Fruit fly (Drosophila melanogaster) whole organism, embryonic: ENCODE data around the gene Gale.
A peak's percentile ranks its signal among the peaks of the same experiment; 100 is the strongest.

Experiments
- CG10267 ChIP-seq: fragments of 200-800 bp; sonication (Bioruptor generic); optimal IDR thresholded peaks from 2 replicates; lab custom pipeline; 2018; ENCODE audit warnings: missing biosample characterization, mild to moderate bottlenecking, missing genetic modification characterization, moderate library complexity
- CG10274 ChIP-seq: fragments of 200-800 bp; sonication (Bioruptor generic); optimal IDR thresholded peaks from 3 replicates; lab custom pipeline; 2017; ENCODE audit warnings: missing biosample characterization, mild to moderate bottlenecking, missing genetic modification characterization
- CG10959 ChIP-seq: fragments of 200-800 bp; sonication (Bioruptor generic); IDR thresholded peaks from 2 replicates; pipeline ENCODE4 v1.3.6; 2022; ENCODE audit warnings: missing biosample characterization, missing genetic modification characterization
- CG11247 ChIP-seq: fragments of 200-800 bp; sonication (Bioruptor generic); IDR thresholded peaks from 2 replicates; pipeline ENCODE4 v1.3.6; 2022; ENCODE audit warnings: missing biosample characterization, missing genetic modification characterization
- CG14050 ChIP-seq: fragments of 200-800 bp; sonication (Bioruptor generic); IDR thresholded peaks from 3 replicates; pipeline ENCODE4 v1.3.6; 2022; ENCODE audit warnings: missing biosample characterization, missing genetic modification characterization
- CG14667 ChIP-seq: fragments of 200-800 bp; sonication (Bioruptor generic); IDR thresholded peaks from 2 replicates; pipeline ENCODE4 v1.3.6; 2022; ENCODE audit warnings: missing biosample characterization, missing genetic modification characterization
- CG14860 ChIP-seq: fragments of 200-800 bp; sonication (Bioruptor generic); IDR thresholded peaks from 3 replicates; pipeline ENCODE4 v1.3.6; 2022; ENCODE audit warnings: missing biosample characterization, missing genetic modification characterization; ENCODE audit not compliant: partially characterized antibody
- CG15514 ChIP-seq: fragments of 200-800 bp; sonication (Bioruptor generic); optimal IDR thresholded peaks from 3 replicates; lab custom pipeline; 2017; ENCODE audit warnings: missing biosample characterization, missing genetic modification characterization, mild to moderate bottlenecking, moderate library complexity, missing genetic modification reagents
- CG15601 ChIP-seq: fragments of 200-800 bp; sonication (Bioruptor generic); optimal IDR thresholded peaks from 3 replicates; lab custom pipeline; 2019; ENCODE audit warnings: missing biosample characterization, mild to moderate bottlenecking, missing genetic modification characterization, moderate library complexity
- CG17328 ChIP-seq: fragments of 200-800 bp; sonication (Bioruptor generic); IDR thresholded peaks from 2 replicates; pipeline ENCODE4 v1.3.6; 2022; ENCODE audit warnings: missing biosample characterization, missing genetic modification characterization
- CG17912 ChIP-seq: fragments of 200-800 bp; sonication (Bioruptor generic); optimal IDR thresholded peaks from 2 replicates; lab custom pipeline; 2018; ENCODE audit warnings: missing biosample characterization, mild to moderate bottlenecking, missing genetic modification characterization
- CG18262 ChIP-seq: fragments of 200-800 bp; optimal IDR thresholded peaks from 3 replicates; lab custom pipeline; 2019; ENCODE audit warnings: missing biosample characterization, mild to moderate bottlenecking, missing genetic modification characterization, moderate library complexity
- CG30020 ChIP-seq: fragments of 200-800 bp; optimal IDR thresholded peaks from 2 replicates; lab custom pipeline; 2019; ENCODE audit warnings: missing biosample characterization, mild to moderate bottlenecking, missing genetic modification characterization, moderate library complexity
- CG4820 ChIP-seq: fragments of 200-800 bp; sonication (Bioruptor generic); optimal IDR thresholded peaks from 3 replicates; lab custom pipeline; 2016; ENCODE audit warnings: missing biosample characterization, missing genetic modification characterization
- CG6813 ChIP-seq: fragments of 200-800 bp; sonication (Bioruptor generic); optimal IDR thresholded peaks from 2 replicates; lab custom pipeline; 2017; ENCODE audit warnings: missing biosample characterization, missing genetic modification characterization, mild to moderate bottlenecking, moderate library complexity, missing genetic modification reagents
- CG6854 ChIP-seq: fragments of 200-800 bp; sonication (Bioruptor generic); optimal IDR thresholded peaks from 3 replicates; lab custom pipeline; 2017; ENCODE audit warnings: missing biosample characterization, mild to moderate bottlenecking, missing genetic modification characterization
- CG7786 ChIP-seq: fragments of 200-800 bp; sonication (Bioruptor generic); optimal IDR thresholded peaks from 2 replicates; lab custom pipeline; 2016; ENCODE audit warnings: missing biosample characterization, missing genetic modification characterization
- CG8765 ChIP-seq: fragments of 200-800 bp; sonication (Bioruptor generic); IDR thresholded peaks from 2 replicates; pipeline ENCODE4 v1.3.6; 2022; ENCODE audit warnings: missing biosample characterization, missing genetic modification characterization
- Dbx ChIP-seq: fragments of 200-800 bp; sonication (Bioruptor generic); IDR thresholded peaks from 3 replicates; pipeline ENCODE4 v1.3.6; 2022; ENCODE audit warnings: missing biosample characterization, missing genetic modification characterization
- Dip2 ChIP-seq: fragments of 200-800 bp; sonication (Bioruptor generic); IDR thresholded peaks from 2 replicates; pipeline ENCODE4 v1.3.6; 2022; ENCODE audit warnings: missing biosample characterization, missing genetic modification characterization
- Dref ChIP-seq: fragments of 200-800 bp; sonication (Bioruptor generic); IDR thresholded peaks from 2 replicates; pipeline ENCODE4 v1.3.6; 2022; ENCODE audit warnings: missing biosample characterization, missing genetic modification characterization
- Hmx ChIP-seq: fragments of 200-800 bp; sonication (Bioruptor generic); optimal IDR thresholded peaks from 2 replicates; lab custom pipeline; 2016; ENCODE audit warnings: missing biosample characterization, missing genetic modification characterization
- Hr78 ChIP-seq, 2 experiments: fragments of 200-800 bp in 1 of 2; fragments of >200 bp in 1 of 2; sonication (Bioruptor generic) in 1 of 2; optimal IDR thresholded peaks; 2 replicates each; lab custom pipeline; 2017 to 2019; ENCODE audit warnings: missing biosample characterization in 2 of 2, missing genetic modification characterization in 2 of 2, mild to moderate bottlenecking in 1 of 2, moderate library complexity in 1 of 2
- Mrtf ChIP-seq: fragments of 200-800 bp; sonication (Bioruptor generic); IDR thresholded peaks from 3 replicates; pipeline ENCODE4 v1.3.6; 2022; ENCODE audit warnings: missing biosample characterization, missing genetic modification characterization
- Neu2 ChIP-seq: fragments of 200-800 bp; sonication (Bioruptor generic); optimal IDR thresholded peaks from 3 replicates; lab custom pipeline; 2016; ENCODE audit warnings: missing biosample characterization, missing genetic modification characterization, borderline replicate concordance
- Nf-YB ChIP-seq: fragments of 200-800 bp; sonication (Bioruptor generic); optimal IDR thresholded peaks from 3 replicates; lab custom pipeline; 2019; ENCODE audit warnings: missing biosample characterization, mild to moderate bottlenecking, missing genetic modification characterization, moderate library complexity
- Optix ChIP-seq: fragments of 200-800 bp; sonication (Bioruptor generic); IDR thresholded peaks from 3 replicates; pipeline ENCODE4 v1.3.6; 2022; ENCODE audit warnings: missing biosample characterization, missing genetic modification characterization
- Tbp ChIP-seq: fragments of >200 bp; optimal IDR thresholded peaks from 2 replicates; lab custom pipeline; 2018; ENCODE audit warnings: missing biosample characterization, missing genetic modification characterization
- cato ChIP-seq: fragments of 200-800 bp; sonication (Bioruptor generic); optimal IDR thresholded peaks from 2 replicates; lab custom pipeline; 2016; ENCODE audit warnings: missing biosample characterization, missing genetic modification characterization, borderline replicate concordance
- chm ChIP-seq: fragments of 200-800 bp; sonication (Bioruptor generic); IDR thresholded peaks from 2 replicates; pipeline ENCODE4 v1.3.6; 2022; ENCODE audit warnings: missing biosample characterization, missing genetic modification characterization
- crol ChIP-seq: fragments of 200-800 bp; sonication (Bioruptor generic); IDR thresholded peaks from 2 replicates; pipeline ENCODE4 v1.3.6; 2022; ENCODE audit warnings: missing biosample characterization, missing genetic modification characterization
- da ChIP-seq: fragments of 200-800 bp; sonication (Bioruptor generic); optimal IDR thresholded peaks from 2 replicates; lab custom pipeline; 2016; ENCODE audit warnings: missing biosample characterization, missing genetic modification characterization
- dan ChIP-seq: fragments of 200-800 bp; sonication (Bioruptor generic); IDR thresholded peaks from 2 replicates; pipeline ENCODE4 v1.3.6; 2022; ENCODE audit warnings: missing biosample characterization, missing genetic modification characterization
- dmrt11E ChIP-seq: fragments of 200-800 bp; sonication (Bioruptor generic); optimal IDR thresholded peaks from 3 replicates; lab custom pipeline; 2018; ENCODE audit warnings: missing biosample characterization, mild to moderate bottlenecking, missing genetic modification characterization, moderate library complexity
- emc ChIP-seq: fragments of 200-800 bp; sonication (Bioruptor generic); optimal IDR thresholded peaks from 2 replicates; lab custom pipeline; 2016; ENCODE audit warnings: missing biosample characterization, missing genetic modification characterization
- ftz-f1 ChIP-seq: fragments of 200-800 bp; sonication (Bioruptor generic); optimal IDR thresholded peaks from 2 replicates; lab custom pipeline; 2016; ENCODE audit warnings: missing biosample characterization, missing genetic modification characterization
- fu2 ChIP-seq: fragments of 200-800 bp; sonication (Bioruptor generic); optimal IDR thresholded peaks from 2 replicates; lab custom pipeline; 2016; ENCODE audit warnings: missing biosample characterization, missing genetic modification characterization
- gro ChIP-seq: fragments of 200-800 bp; sonication (Bioruptor generic); optimal IDR thresholded peaks from 2 replicates; lab custom pipeline; 2016; ENCODE audit warnings: missing biosample characterization, missing genetic modification characterization
- hbn ChIP-seq: fragments of 200-800 bp; sonication (Bioruptor generic); IDR thresholded peaks from 2 replicates; pipeline ENCODE4 v1.3.6; 2022; ENCODE audit warnings: missing biosample characterization, missing genetic modification characterization; ENCODE audit not compliant: partially characterized antibody
- kah ChIP-seq: fragments of 200-800 bp; sonication (Bioruptor generic); optimal IDR thresholded peaks from 2 replicates; lab custom pipeline; 2018; ENCODE audit warnings: missing biosample characterization, mild to moderate bottlenecking, missing genetic modification characterization
- knrl ChIP-seq: fragments of 200-800 bp; sonication (Bioruptor generic); IDR thresholded peaks from 3 replicates; pipeline ENCODE4 v1.3.6; 2022; ENCODE audit warnings: missing biosample characterization, missing genetic modification characterization; ENCODE audit not compliant: partially characterized antibody
- lab ChIP-seq: fragments of 200-800 bp; sonication (Bioruptor generic); optimal IDR thresholded peaks from 3 replicates; lab custom pipeline; 2017; ENCODE audit warnings: missing biosample characterization, missing genetic modification characterization, mild to moderate bottlenecking, moderate library complexity, missing genetic modification reagents
- org-1 ChIP-seq: fragments of 200-800 bp; sonication (Bioruptor generic); optimal IDR thresholded peaks from 2 replicates; lab custom pipeline; 2017; ENCODE audit warnings: missing biosample characterization, missing genetic modification characterization
- p53 ChIP-seq: fragments of 200-800 bp; sonication (Bioruptor generic); optimal IDR thresholded peaks from 2 replicates; lab custom pipeline; 2016; ENCODE audit warnings: missing biosample characterization, missing genetic modification characterization
- sc ChIP-seq, 3 experiments: fragments of >200 bp in 2 of 3; fragments of 200-800 bp in 1 of 3; sonication (Bioruptor generic) in 1 of 3; optimal IDR thresholded peaks; 2 replicates in 2 of 3; 3 replicates in 1 of 3; lab custom pipeline; 2017; ENCODE audit warnings: mild to moderate bottlenecking in 1 of 3, missing biosample characterization in 1 of 3, missing genetic modification characterization in 1 of 3, missing genetic modification reagents in 1 of 3
- sens ChIP-seq: fragments of 200-800 bp; sonication (Bioruptor generic); peaks from one replicate; lab custom pipeline; 2016; ENCODE audit warnings: missing biosample characterization, missing genetic modification characterization
- tin ChIP-seq: fragments of 200-800 bp; sonication (Bioruptor generic); optimal IDR thresholded peaks from 3 replicates; lab custom pipeline; 2016; ENCODE audit warnings: missing biosample characterization, missing genetic modification characterization
- tio ChIP-seq: fragments of 200-800 bp; sonication (Bioruptor generic); optimal IDR thresholded peaks from 2 replicates; lab custom pipeline; 2017; ENCODE audit warnings: missing biosample characterization, missing genetic modification characterization, inconsistent platforms
- tna ChIP-seq: fragments of 200-800 bp; sonication (Bioruptor generic); IDR thresholded peaks from 2 replicates; pipeline ENCODE4 v1.3.6; 2022; ENCODE audit warnings: missing biosample characterization, missing genetic modification characterization; ENCODE audit not compliant: partially characterized antibody

Gene Gale

dm6 chr3L:681793-682369 is 33.5 kb downstream of the Gale start (continued):
- peak; percentile 45 for TF ChIP-seq CG6813 (GFP tag; lab: Kevin White, UChicago)
- peak; percentile 80 for TF ChIP-seq lab (GFP tag; lab: Kevin White, UChicago)
- TF ChIP-seq tna, result no peak
- no peak; the same call in 1 of the 2 replicates for TF ChIP-seq chm (GFP tag; lab: Robert Waterston, UW)
- TF ChIP-seq CG18262 (tag; lab: Kevin White, UChicago), result peak; percentile 5
- TF ChIP-seq Neu2 (GFP tag; lab: Kevin White, UChicago), result no peak
- peak; percentile 10 for TF ChIP-seq CG30020 (tag; lab: Kevin White, UChicago)
- no peak for TF ChIP-seq Hr78 (GFP tag; optimal IDR thresholded peaks at IDR 0.05; lab: Kevin White, UChicago)
- TF ChIP-seq da (GFP tag; lab: Kevin White, UChicago), result peak; percentile 7
- TF ChIP-seq CG7786, result peak; percentile 17
- peak; percentile 17; the same call in 1 of the 3 replicates for TF ChIP-seq Dbx (GFP tag; lab: Robert Waterston, UW)
- no peak for TF ChIP-seq CG6854
- peak; percentile 21; the same call in 1 of the 2 replicates for TF ChIP-seq Dref
- no peak for TF ChIP-seq CG10959 (GFP tag; lab: Robert Waterston, UW)
- TF ChIP-seq CG14667, result no peak
- TF ChIP-seq Nf-YB (GFP tag; lab: Kevin White, UChicago), result peak; percentile 28
- no peak for TF ChIP-seq hbn (GFP tag; lab: Robert Waterston, UW)
- TF ChIP-seq Dip2 (GFP tag; lab: Robert Waterston, UW), result no peak
- peak; percentile 44 for TF ChIP-seq tin (GFP tag; lab: Kevin White, UChicago)
- TF ChIP-seq CG17328 (GFP tag; lab: Robert Waterston, UW), result peak; percentile 27
- TF ChIP-seq CG17912 (GFP tag; lab: Kevin White, UChicago), result peak; percentile 78
- TF ChIP-seq gro (GFP tag; lab: Kevin White, UChicago), result peak; percentile 55
- TF ChIP-seq CG10274 (GFP tag; lab: Kevin White, UChicago), result no peak
- peak; percentile 32 for TF ChIP-seq org-1 (GFP tag; lab: Kevin White, UChicago)
- no peak for TF ChIP-seq cato (GFP tag; lab: Kevin White, UChicago)
- no peak for TF ChIP-seq dan (GFP tag; lab: Robert Waterston, UW)
- no peak for TF ChIP-seq CG4820
- no peak for TF ChIP-seq tio
- no peak for TF ChIP-seq CG14050
- peak; percentile 21 for TF ChIP-seq dmrt11E (tag; lab: Kevin White, UChicago)
- peak; percentile 70 for TF ChIP-seq CG15514 (GFP tag; lab: Kevin White, UChicago)
- TF ChIP-seq sens (GFP tag; lab: Kevin White, UChicago), result peak; percentile 89
- TF ChIP-seq kah, result peak; percentile 80
- TF ChIP-seq emc, result no peak
- 0 out of 2 replicates have a peak, but pooled peaks have one; percentile 17 for TF ChIP-seq CG11247
- peak; percentile 37 for TF ChIP-seq fu2 (GFP tag; lab: Kevin White, UChicago)
- peak; percentile 36 for TF ChIP-seq CG15601
- no peak for TF ChIP-seq Hmx
- peak; percentile 8 for TF ChIP-seq ftz-f1 (GFP tag; lab: Kevin White, UChicago)
- TF ChIP-seq Mrtf (GFP tag; lab: Robert Waterston, UW), result no peak
- TF ChIP-seq Optix (GFP tag; lab: Robert Waterston, UW), result no peak
- TF ChIP-seq Tbp, result no peak
- peak; percentile 40; the same call in 1 of the 3 replicates for TF ChIP-seq knrl
- TF ChIP-seq CG14860 (GFP tag; lab: Robert Waterston, UW), result no peak
- no peak for TF ChIP-seq sc (optimal IDR thresholded peaks at IDR 0.05; lab: Kevin White, UChicago)
- TF ChIP-seq sc (GFP tag; optimal IDR thresholded peaks at IDR 0.05; lab: Kevin White, UChicago), result no peak
- TF ChIP-seq CG10267 (tag; lab: Kevin White, UChicago), result peak; percentile 97
- TF ChIP-seq p53 (GFP tag; lab: Kevin White, UChicago), result no peak
- peak; percentile 34; the same call in 1 of the 2 replicates for TF ChIP-seq crol (GFP tag; lab: Robert Waterston, UW)
- TF ChIP-seq CG8765 (GFP tag; lab: Robert Waterston, UW), result no peak
